Worm (Caenorhabditis elegans): Measurements from ENCODE around the gene npr-15.
A peak's percentile ranks its signal among the peaks of the same experiment; 100 is the strongest.

npr-15 gene

DNA sequence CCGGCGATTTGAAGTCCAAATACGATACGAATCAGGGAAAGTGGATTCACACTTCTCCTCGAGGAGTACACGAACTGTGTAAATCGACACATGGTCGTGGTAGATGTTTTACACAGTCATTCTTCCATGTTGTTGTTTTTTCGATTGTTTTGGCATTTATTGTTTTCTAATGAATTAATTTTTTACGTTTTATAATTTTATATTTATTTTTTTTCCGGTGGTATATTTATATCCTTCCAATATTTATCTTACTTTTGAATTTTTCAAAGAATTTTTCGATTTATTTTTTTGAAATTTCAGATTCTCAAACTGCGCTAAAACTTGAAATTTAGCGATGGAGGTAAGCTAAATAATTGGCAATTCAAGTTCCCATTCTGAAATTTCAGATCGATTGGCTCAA, 18.7 kb upstream of the npr-15 start, which contains the start of gene nrde-1:
TSS of gene nrde-1 (plus strand) at position 301 of the 400 bp plus-strand sequence.
- no peak for TF ChIP-seq elt-1 (tag; optimal IDR thresholded peaks at IDR 0.05)
- no peak for TF ChIP-seq nhr-76 (tag; optimal IDR thresholded peaks at IDR 0.05)
- TF ChIP-seq fkh-2 (tag; optimal IDR thresholded peaks at IDR 0.05) = no peak
- no peak for TF ChIP-seq ztf-11 (tag; optimal IDR thresholded peaks at IDR 0.05)
- TF ChIP-seq nhr-28 (tag; optimal IDR thresholded peaks at IDR 0.05) = no peak
- no peak for TF ChIP-seq pha-4 (tag; optimal IDR thresholded peaks at IDR 0.05)
- no peak for TF ChIP-seq skn-1 (tag; optimal IDR thresholded peaks at IDR 0.05)
- TF ChIP-seq fos-1 (tag; optimal IDR thresholded peaks at IDR 0.05) = no peak
- TF ChIP-seq nhr-77 (tag; optimal IDR thresholded peaks at IDR 0.05) = no peak
- TF ChIP-seq nhr-11 (tag; optimal IDR thresholded peaks at IDR 0.05) = no peak
- no peak for TF ChIP-seq lsy-12 (tag; optimal IDR thresholded peaks at IDR 0.05)
- TF ChIP-seq ceh-82 (tag; optimal IDR thresholded peaks at IDR 0.05) = no peak

DNA sequence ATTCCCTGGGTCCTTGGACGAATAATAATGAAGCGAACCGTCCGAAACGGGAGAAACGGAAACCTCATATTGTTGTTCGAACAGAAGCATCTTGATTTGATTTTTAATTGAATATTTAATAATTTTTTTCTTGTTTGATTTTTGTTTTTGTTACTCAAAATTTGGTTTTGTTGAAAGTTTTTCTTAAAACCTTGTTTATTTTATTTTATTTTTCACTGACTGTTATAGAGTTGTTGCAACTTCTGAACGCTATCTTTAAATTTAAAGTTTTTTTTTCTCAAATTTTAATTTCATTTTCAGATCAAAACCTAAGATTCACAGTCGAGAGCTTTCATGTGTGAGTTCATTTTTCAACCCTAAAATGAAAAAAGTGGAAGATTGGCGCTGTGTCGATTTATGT, 14.6 kb upstream of the npr-15 start, which contains the start of gene alkb-8:
TSS of gene alkb-8 (plus strand) at position 301 of the 400 bp plus-strand sequence.
- TF ChIP-seq ama-1 (optimal IDR thresholded peaks at IDR 0.05) = no peak
- TF ChIP-seq zag-1 (tag; optimal IDR thresholded peaks at IDR 0.05) = no peak
- TF ChIP-seq pha-4 (tag; optimal IDR thresholded peaks at IDR 0.05) = no peak
- no peak for TF ChIP-seq ceh-9 (tag; optimal IDR thresholded peaks at IDR 0.05)
- TF ChIP-seq egl-27 (tag; optimal IDR thresholded peaks at IDR 0.05) = no peak
- no peak for TF ChIP-seq lin-39 (tag; optimal IDR thresholded peaks at IDR 0.05)
- TF ChIP-seq snpc-4 (tag; optimal IDR thresholded peaks at IDR 0.05) = no peak
- TF ChIP-seq egl-5 (tag; optimal IDR thresholded peaks at IDR 0.05) = no peak
- no peak for TF ChIP-seq fkh-10 (GFP tag; optimal IDR thresholded peaks at IDR 0.05)
- TF ChIP-seq ZK546.5 (tag; optimal IDR thresholded peaks at IDR 0.05) = no peak
- no peak for TF ChIP-seq tbx-2 (tag; optimal IDR thresholded peaks at IDR 0.05)
- TF ChIP-seq nhr-43 (tag; optimal IDR thresholded peaks at IDR 0.05; ENCODE audit: poor library complexity, severe bottlenecking) = no peak
- TF ChIP-seq nhr-76 (tag; optimal IDR thresholded peaks at IDR 0.05) = no peak
- TF ChIP-seq ceh-16 (tag; optimal IDR thresholded peaks at IDR 0.05) = no peak
- no peak for TF ChIP-seq R02D3.7 (tag; optimal IDR thresholded peaks at IDR 0.05)
- no peak for TF ChIP-seq mml-1 (tag; optimal IDR thresholded peaks at IDR 0.05)
- TF ChIP-seq hmg-11 (tag; optimal IDR thresholded peaks at IDR 0.05) = no peak

ce11 chrIII:3706586-3706985, 12.1 kb upstream of the npr-15 start, which contains the start of gene dph-1:
dph-1 (plus strand) TSS chrIII:3706886.
- TF ChIP-seq fkh-2 (tag; optimal IDR thresholded peaks at IDR 0.05) (no peak), sea-2 (GFP tag; optimal IDR thresholded peaks at IDR 0.05) (no peak), daf-12 (tag; optimal IDR thresholded peaks at IDR 0.05) (no peak)

- TF ChIP-seq pha-4 (tag; optimal IDR thresholded peaks at IDR 0.05) = peak; percentile 37
- no peak for TF ChIP-seq ztf-11 (tag; optimal IDR thresholded peaks at IDR 0.05)
- no peak for TF ChIP-seq fos-1 (tag; optimal IDR thresholded peaks at IDR 0.05)
- TF ChIP-seq elt-1 (tag; optimal IDR thresholded peaks at IDR 0.05) = no peak
- TF ChIP-seq ceh-82 (tag; optimal IDR thresholded peaks at IDR 0.05) = no peak
- TF ChIP-seq unc-62 (GFP tag; optimal IDR thresholded peaks at IDR 0.05) = no peak
- no peak for TF ChIP-seq mdl-1 (tag; optimal IDR thresholded peaks at IDR 0.05)
- no peak for TF ChIP-seq elt-3 (tag; optimal IDR thresholded peaks at IDR 0.05)
- TF ChIP-seq fkh-10 (GFP tag; optimal IDR thresholded peaks at IDR 0.05) = no peak
- no peak for TF ChIP-seq skn-1 (tag; optimal IDR thresholded peaks at IDR 0.05)
- TF ChIP-seq pqm-1 (tag; optimal IDR thresholded peaks at IDR 0.05) = no peak
- no peak for TF ChIP-seq aly-2 (tag; optimal IDR thresholded peaks at IDR 0.05)
- TF ChIP-seq tbx-2 (tag; optimal IDR thresholded peaks at IDR 0.05) = no peak
- TF ChIP-seq fkh-2 (tag; optimal IDR thresholded peaks at IDR 0.05) = no peak
- TF ChIP-seq nhr-43 (tag; optimal IDR thresholded peaks at IDR 0.05; ENCODE audit: poor library complexity, severe bottlenecking) = peak; percentile 48
- no peak for TF ChIP-seq daf-12 (tag; optimal IDR thresholded peaks at IDR 0.05)
- no peak for TF ChIP-seq zag-1 (tag; optimal IDR thresholded peaks at IDR 0.05)
- TF ChIP-seq nhr-12 (tag; optimal IDR thresholded peaks at IDR 0.05) = no peak
- TF ChIP-seq lsy-12 (tag; optimal IDR thresholded peaks at IDR 0.05) = no peak
- TF ChIP-seq nhr-67 (tag; optimal IDR thresholded peaks at IDR 0.05) = no peak
- no peak for TF ChIP-seq nhr-76 (tag; optimal IDR thresholded peaks at IDR 0.05)
- no peak for TF ChIP-seq nhr-237 (tag; optimal IDR thresholded peaks at IDR 0.05)
- no peak for TF ChIP-seq nhr-11 (tag; optimal IDR thresholded peaks at IDR 0.05)
- no peak for TF ChIP-seq egl-5 (tag; optimal IDR thresholded peaks at IDR 0.05)
- no peak for TF ChIP-seq ceh-16 (tag; optimal IDR thresholded peaks at IDR 0.05)
- no peak for TF ChIP-seq sea-2 (GFP tag; optimal IDR thresholded peaks at IDR 0.05)
- TF ChIP-seq lin-15B (tag; optimal IDR thresholded peaks at IDR 0.05) = peak; percentile 43
- TF ChIP-seq unc-39 (tag; optimal IDR thresholded peaks at IDR 0.05) = no peak
- TF ChIP-seq lin-39 (tag; optimal IDR thresholded peaks at IDR 0.05) = no peak
- no peak for TF ChIP-seq nhr-77 (tag; optimal IDR thresholded peaks at IDR 0.05)
- no peak for TF ChIP-seq elt-2 (tag; optimal IDR thresholded peaks at IDR 0.05)
- no peak for TF ChIP-seq ZK546.5 (tag; optimal IDR thresholded peaks at IDR 0.05)
- TF ChIP-seq jun-1 (tag; optimal IDR thresholded peaks at IDR 0.05) = no peak
- no peak for TF ChIP-seq R02D3.7 (tag; optimal IDR thresholded peaks at IDR 0.05)
- peak; percentile 45 for TF ChIP-seq nfya-1 (tag; optimal IDR thresholded peaks at IDR 0.05; ENCODE audit: insufficient read depth)
- TF ChIP-seq egl-27 (tag; optimal IDR thresholded peaks at IDR 0.05) = no peak
- TF ChIP-seq eor-1 (tag; optimal IDR thresholded peaks at IDR 0.05) = no peak
- TF ChIP-seq ztf-4 (tag; optimal IDR thresholded peaks at IDR 0.05) = no peak
- no peak for TF ChIP-seq ceh-28 (tag; optimal IDR thresholded peaks at IDR 0.05)
Observed at ce11 chrIII:3704967-3705366, 10.5 kb upstream of the npr-15 start, which contains the start of gene wdr-5.1. wdr-5.1 (plus strand) TSS chrIII:3705285.

All from whole organism, L3 larva.